Fruit fly (Drosophila melanogaster): ENCODE results near the gene CG31221.
A peak's percentile ranks its signal among the peaks of the same experiment; 100 is the strongest.

The CG31221 gene

DNA sequence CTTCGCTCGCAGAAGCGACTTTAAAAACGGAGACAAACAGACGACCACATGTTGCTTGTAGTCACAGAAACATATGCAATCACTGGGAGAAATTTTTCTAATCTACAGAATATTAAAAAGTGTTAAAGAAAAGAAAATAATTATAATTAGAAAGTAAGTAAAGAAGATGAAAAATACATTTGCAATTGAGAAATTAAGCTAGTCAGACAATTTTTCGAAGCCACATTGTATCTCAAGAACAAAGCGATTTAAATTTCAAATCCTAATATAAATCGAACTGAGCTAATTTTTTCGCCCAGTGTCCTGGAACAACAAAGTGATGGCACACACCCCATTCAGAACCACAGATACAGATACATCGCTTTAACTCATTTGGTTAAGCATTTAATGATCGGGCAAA is 52.8 kb downstream of the CG31221 start (continued):
- TF ChIP-seq CG33213 (GFP tag; optimal IDR thresholded peaks at IDR 0.05) (no peak), CG8924 (tag; optimal IDR thresholded peaks at IDR 0.05) (peak; percentile 76), unpg (GFP tag; optimal IDR thresholded peaks at IDR 0.05) (peak; percentile 73), otp (GFP tag; IDR thresholded peaks at IDR 0.05) (peak; percentile 30; the same call in 1 of the 3 replicates), lilli (GFP tag; optimal IDR thresholded peaks at IDR 0.05) (no peak), dan (GFP tag; IDR thresholded peaks at IDR 0.05) (no peak), CG8478 (optimal IDR thresholded peaks at IDR 0.05) (no peak), Med (GFP tag) (peak; percentile 64), Side (GFP tag; optimal IDR thresholded peaks at IDR 0.05) (peak; percentile 17), CG12942 (GFP tag; optimal IDR thresholded peaks at IDR 0.05) (peak; percentile 16), CG12659 (GFP tag; optimal IDR thresholded peaks at IDR 0.05) (peak; percentile 33), ranshi (GFP tag; IDR thresholded peaks at IDR 0.05) (peak; percentile 37; the same call in 1 of the 2 replicates), CG17912 (GFP tag; optimal IDR thresholded peaks at IDR 0.05) (no peak), CG8359 (GFP tag; optimal IDR thresholded peaks at IDR 0.05; ENCODE audit: borderline replicate concordance) (peak; percentile 62), odd (GFP tag; optimal IDR thresholded peaks at IDR 0.05) (peak; percentile 18), knrl (GFP tag; IDR thresholded peaks at IDR 0.05; ENCODE audit: partially characterized antibody) (no peak), sqz (GFP tag; optimal IDR thresholded peaks at IDR 0.05) (peak; percentile 41), prd (optimal IDR thresholded peaks at IDR 0.05) (no peak), prd (GFP tag; IDR thresholded peaks at IDR 0.05) (peak; percentile 79; the same call in 2 of the 3 replicates), ase (GFP tag; IDR thresholded peaks at IDR 0.05) (no peak), CG7357 (GFP tag; IDR thresholded peaks at IDR 0.05) (peak; percentile 41; the same call in 1 of the 3 replicates), CG17829 (tag; optimal IDR thresholded peaks at IDR 0.05) (peak; percentile 89), chm (GFP tag; IDR thresholded peaks at IDR 0.05) (no peak), cad (GFP tag; optimal IDR thresholded peaks at IDR 0.05) (no peak), pb (GFP tag; optimal IDR thresholded peaks at IDR 0.05) (no peak), Deaf1 (tag; optimal IDR thresholded peaks at IDR 0.05) (peak; percentile 32), Hr39 (optimal IDR thresholded peaks at IDR 0.05) (no peak), CG13624 (GFP tag; optimal IDR thresholded peaks at IDR 0.05) (no peak), salm (tag; optimal IDR thresholded peaks at IDR 0.05) (peak; percentile 57), CG6272 (GFP tag; IDR thresholded peaks at IDR 0.05) (no peak), CG10565 (GFP tag; optimal IDR thresholded peaks at IDR 0.05) (no peak), sens (GFP tag) (peak; percentile 93), jumu (GFP tag; optimal IDR thresholded peaks at IDR 0.05) (peak; percentile 1), ab (GFP tag; optimal IDR thresholded peaks at IDR 0.05) (no peak), ara (GFP tag; IDR thresholded peaks at IDR 0.05) (peak; percentile 50; the same call in 1 of the 2 replicates), Rfx (GFP tag; IDR thresholded peaks at IDR 0.05) (0 out of 2 replicates have a peak, but pooled peaks have one; percentile 13), hb (GFP tag; IDR thresholded peaks at IDR 0.05; ENCODE audit: partially characterized antibody) (no peak), cwo (GFP tag; optimal IDR thresholded peaks at IDR 0.05) (peak; percentile 34), amos (GFP tag; IDR thresholded peaks at IDR 0.05; ENCODE audit: partially characterized antibody) (no peak), ERR (GFP tag; optimal IDR thresholded peaks at IDR 0.05) (no peak), trh (GFP tag; optimal IDR thresholded peaks at IDR 0.05) (no peak), CG34376 (GFP tag; optimal IDR thresholded peaks at IDR 0.05) (no peak), CG2202 (tag; optimal IDR thresholded peaks at IDR 0.05) (peak; percentile 67), tx (GFP tag; optimal IDR thresholded peaks at IDR 0.05) (no peak), CG3838 (GFP tag; optimal IDR thresholded peaks at IDR 0.05) (no peak), repo (GFP tag; optimal IDR thresholded peaks at IDR 0.05) (no peak), rib (GFP tag; IDR thresholded peaks at IDR 0.05) (no peak), CG4707 (GFP tag; optimal IDR thresholded peaks at IDR 0.05) (peak; percentile 4), pnt (GFP tag; optimal IDR thresholded peaks at IDR 0.05) (peak; percentile 37), CG7987 (GFP tag; optimal IDR thresholded peaks at IDR 0.05) (no peak), CG11723 (GFP tag; optimal IDR thresholded peaks at IDR 0.05) (peak; percentile 40), caup (GFP tag; optimal IDR thresholded peaks at IDR 0.05; ENCODE audit: severe bottlenecking) (no peak), maf-S (GFP tag; optimal IDR thresholded peaks at IDR 0.05) (no peak)

Data from whole organism, embryonic.